Worm (Caenorhabditis elegans) whole organism, young adult: ENCODE measurements around the gene cnt-2.

ENCODE experiments used
- B0019.2 ChIP-seq: fragments of 200-800 bp; sonication (Bioruptor generic); conservative IDR thresholded peaks from 2 replicates; pipeline ENCODE4 v1.3.6; 2022; ENCODE audit warnings: missing genetic modification reagents, missing genetic modification characterization, missing compliant biosample characterization
- F10E7.11 ChIP-seq: sonication (generic microtip); optimal IDR thresholded peaks from 2 replicates; lab custom pipeline; 2017; ENCODE audit warnings: mild to moderate bottlenecking, missing genetic modification characterization, moderate library complexity, missing compliant biosample characterization
- F23B12.7 ChIP-seq: sonication (generic microtip); optimal IDR thresholded peaks from 2 replicates; lab custom pipeline; 2017; ENCODE audit warnings: missing genetic modification characterization, mild to moderate bottlenecking, missing compliant biosample characterization, antibody characterized with exemption, moderate library complexity; ENCODE audit not compliant: insufficient read depth
- F49E8.2 ChIP-seq: sonication (generic microtip); optimal IDR thresholded peaks from 3 replicates; lab custom pipeline; 2017; ENCODE audit warnings: missing genetic modification characterization, mild to moderate bottlenecking, missing compliant biosample characterization, antibody characterized with exemption, moderate library complexity; ENCODE audit not compliant: insufficient read depth
- F57C9.4 ChIP-seq: sonication (generic microtip); optimal IDR thresholded peaks from 2 replicates; lab custom pipeline; 2017; ENCODE audit warnings: mild to moderate bottlenecking, missing genetic modification characterization, missing compliant biosample characterization
- T26A5.8 ChIP-seq: sonication (generic microtip); optimal IDR thresholded peaks from 2 replicates; lab custom pipeline; 2016; ENCODE audit warnings: missing genetic modification characterization, missing compliant biosample characterization
- Y67H2A.10 ChIP-seq: fragments of 200-800 bp; sonication (Bioruptor generic); conservative IDR thresholded peaks from 2 replicates; pipeline ENCODE4 v1.3.6; 2022; ENCODE audit warnings: missing genetic modification reagents, missing genetic modification characterization, missing compliant biosample characterization
- Y95B8A.8 ChIP-seq: fragments of 200-800 bp; sonication (Bioruptor generic); IDR thresholded peaks from 2 replicates; pipeline ENCODE4 v1.3.6; 2022; ENCODE audit warnings: missing genetic modification reagents, missing genetic modification characterization, missing compliant biosample characterization
- aptf-2 ChIP-seq: fragments of 200-800 bp; sonication (Bioruptor generic); conservative IDR thresholded peaks from 2 replicates; pipeline ENCODE4 v1.3.6; 2022; ENCODE audit warnings: missing genetic modification reagents, missing genetic modification characterization, missing compliant biosample characterization
- attf-3 ChIP-seq: fragments of 200-800 bp; sonication (Bioruptor generic); conservative IDR thresholded peaks from 2 replicates; pipeline ENCODE4 v1.3.6; 2022; ENCODE audit warnings: missing genetic modification reagents, missing genetic modification characterization, missing compliant biosample characterization
- attf-5 ChIP-seq: fragments of 200-800 bp; sonication (Bioruptor generic); optimal IDR thresholded peaks from 2 replicates; lab custom pipeline; 2018; ENCODE audit warnings: mild to moderate bottlenecking, missing genetic modification characterization, missing compliant biosample characterization
- attf-6 ChIP-seq: fragments of 200-800 bp; sonication (Bioruptor generic); IDR thresholded peaks from 2 replicates; pipeline ENCODE4 v1.3.6; 2022; ENCODE audit warnings: missing genetic modification reagents, missing genetic modification characterization, missing compliant biosample characterization
- ceh-79 ChIP-seq: sonication (generic microtip); optimal IDR thresholded peaks from 2 replicates; lab custom pipeline; 2017; ENCODE audit warnings: mild to moderate bottlenecking, missing genetic modification characterization, missing compliant biosample characterization
- dpl-1 ChIP-seq: fragments of 150-350 bp; optimal IDR thresholded peaks from 2 replicates; lab custom pipeline; 2014; ENCODE audit warnings: missing biosample characterization, missing genetic modification reagents, missing genetic modification characterization
- efl-1 ChIP-seq: fragments of 150-350 bp; optimal IDR thresholded peaks from 2 replicates; lab custom pipeline; 2014; ENCODE audit warnings: missing biosample characterization, missing genetic modification reagents, missing genetic modification characterization
- egl-18 ChIP-seq: fragments of 200-800 bp; sonication (Bioruptor generic); IDR thresholded peaks from 2 replicates; pipeline ENCODE4 v1.3.6; 2022; ENCODE audit warnings: missing genetic modification reagents, missing genetic modification characterization, missing compliant biosample characterization
- fkh-3 ChIP-seq: sonication (generic microtip); optimal IDR thresholded peaks from 2 replicates; lab custom pipeline; 2016; ENCODE audit warnings: mild to moderate bottlenecking, missing genetic modification characterization, missing compliant biosample characterization
- him-1 ChIP-seq: sonication (generic microtip); optimal IDR thresholded peaks from 2 replicates; lab custom pipeline; 2016; ENCODE audit warnings: missing genotype, missing genetic modification reagents, missing genetic modification characterization, missing compliant biosample characterization
- hmg-1.2 ChIP-seq: fragments of 200-800 bp; sonication (Bioruptor generic); IDR thresholded peaks from 2 replicates; pipeline ENCODE4 v1.3.6; 2022; ENCODE audit warnings: missing genetic modification reagents, missing genetic modification characterization, missing compliant biosample characterization
- hsf-1 ChIP-seq: fragments of 200-800 bp; sonication (Bioruptor generic); IDR thresholded peaks from 2 replicates; pipeline ENCODE4 v1.3.6; 2022; ENCODE audit warnings: missing genetic modification reagents, missing genetic modification characterization, missing compliant biosample characterization
- let-526 ChIP-seq: fragments of 200-800 bp; sonication (Bioruptor generic); IDR thresholded peaks from 2 replicates; pipeline ENCODE4 v1.3.6; 2022; ENCODE audit warnings: missing genetic modification reagents, missing genetic modification characterization, missing compliant biosample characterization
- lin-35 ChIP-seq, 3 experiments: fragments of 150-350 bp in 2 of 3; sonication (generic microtip) in 1 of 3; optimal IDR thresholded peaks; 2 replicates each; lab custom pipeline; 2014 to 2018; ENCODE audit warnings: missing biosample characterization in 3 of 3, missing genetic modification characterization in 3 of 3, missing genetic modification reagents in 3 of 3
- lin-40 ChIP-seq: sonication (generic microtip); optimal IDR thresholded peaks from 2 replicates; lab custom pipeline; 2016; ENCODE audit warnings: missing genetic modification characterization, mild to moderate bottlenecking, missing compliant biosample characterization, missing genotype, missing genetic modification reagents
- lin-54 ChIP-seq: fragments of 200-800 bp; sonication (Bioruptor generic); optimal IDR thresholded peaks from 2 replicates; lab custom pipeline; 2018; ENCODE audit warnings: mild to moderate bottlenecking, missing genetic modification characterization, missing compliant biosample characterization
- lsl-1 ChIP-seq: fragments of 200-800 bp; sonication (Bioruptor generic); optimal IDR thresholded peaks from 2 replicates; lab custom pipeline; 2018; ENCODE audit warnings: mild to moderate bottlenecking, missing genetic modification characterization, moderate library complexity, missing compliant biosample characterization
- madf-6 ChIP-seq: fragments of 200-800 bp; sonication (Bioruptor generic); IDR thresholded peaks from 2 replicates; pipeline ENCODE4 v1.3.6; 2022; ENCODE audit warnings: missing genetic modification reagents, missing genetic modification characterization, missing compliant biosample characterization
- madf-8 ChIP-seq: fragments of 200-800 bp; sonication (Bioruptor generic); conservative IDR thresholded peaks from 2 replicates; pipeline ENCODE4 v1.3.6; 2022; ENCODE audit warnings: missing genetic modification reagents, missing genetic modification characterization, missing compliant biosample characterization
- mcd-1 ChIP-seq: fragments of 200-800 bp; sonication (Bioruptor generic); IDR thresholded peaks from 2 replicates; pipeline ENCODE4 v1.3.6; 2022; ENCODE audit warnings: missing genetic modification reagents, missing genetic modification characterization, missing compliant biosample characterization
- mes-4 ChIP-seq: sonication (generic microtip); optimal IDR thresholded peaks from 2 replicates; lab custom pipeline; 2016; ENCODE audit warnings: missing genotype, missing genetic modification characterization, missing compliant biosample characterization
- nfyb-1 ChIP-seq: fragments of 200-800 bp; sonication (Bioruptor generic); IDR thresholded peaks from 2 replicates; pipeline ENCODE4 v1.3.6; 2022; ENCODE audit warnings: missing genetic modification reagents, missing genetic modification characterization, missing compliant biosample characterization
- pha-4 ChIP-seq: fragments of 150-350 bp; sonication (generic microtip); optimal IDR thresholded peaks from 2 replicates; lab custom pipeline; 2014; ENCODE audit warnings: missing biosample characterization, missing genetic modification reagents, missing genetic modification characterization
- snpc-4 ChIP-seq, 5 experiments: fragments of 150-350 bp in 1 of 5; sonication (generic microtip) in 4 of 5; optimal IDR thresholded peaks; 2 replicates each; lab custom pipeline; 2014 to 2018; ENCODE audit warnings: missing genetic modification characterization in 5 of 5, missing biosample characterization in 3 of 5, antibody characterized with exemption in 2 of 5, mild to moderate bottlenecking in 2 of 5, missing compliant biosample characterization in 2 of 5, missing genotype in 2 of 5, moderate library complexity in 2 of 5, missing genetic modification reagents in 1 of 5
- somi-1 ChIP-seq: fragments of 200-800 bp; sonication (Bioruptor generic); optimal IDR thresholded peaks from 2 replicates; lab custom pipeline; 2018; ENCODE audit warnings: mild to moderate bottlenecking, missing genetic modification characterization, missing compliant biosample characterization
- tlf-1 ChIP-seq: fragments of 200-800 bp; sonication (Bioruptor generic); optimal IDR thresholded peaks from 2 replicates; lab custom pipeline; 2018; ENCODE audit warnings: mild to moderate bottlenecking, missing genetic modification characterization, missing compliant biosample characterization
- xnd-1 ChIP-seq: sonication (generic microtip); optimal IDR thresholded peaks from 2 replicates; lab custom pipeline; 2016; ENCODE audit warnings: missing genotype, missing genetic modification reagents, missing genetic modification characterization, missing compliant biosample characterization
- ztf-28 ChIP-seq: fragments of 200-800 bp; sonication (Bioruptor generic); IDR thresholded peaks from 2 replicates; pipeline ENCODE4 v1.3.6; 2022; ENCODE audit warnings: missing genetic modification reagents, missing genetic modification characterization, missing compliant biosample characterization

Gene cnt-2

ce11 chrIII:10642781-10643180 lies 12.0 kb upstream of the cnt-2 start, which contains the start of the genes dhs-11 and orc-1 (continued):
- TF ChIP-seq lin-54 (GFP tag; lab: Kevin White, UChicago) (peak; percentile 84), somi-1 (GFP tag; lab: Kevin White, UChicago) (no peak), xnd-1 (tag; lab: Kevin White, UChicago) (peak; percentile 17), lin-40 (tag; lab: Kevin White, UChicago) (no peak), attf-3 (GFP tag; lab: Robert Waterston, UW) (no peak), him-1 (tag; lab: Kevin White, UChicago) (peak; percentile 34), snpc-4 (GFP tag; optimal IDR thresholded peaks at IDR 0.05; lab: Kevin White, UChicago) (no peak), snpc-4 (tag; optimal IDR thresholded peaks at IDR 0.05; lab: Kevin White, UChicago) (peak in 1 of 4 experiments; percentile 45), aptf-2 (GFP tag; lab: Robert Waterston, UW) (0 out of 2 replicates have a peak, but pooled peaks have one; percentile 44), attf-6 (GFP tag; lab: Robert Waterston, UW) (no peak), attf-5 (peak; percentile 41), lin-35 (GFP tag; optimal IDR thresholded peaks at IDR 0.05; lab: Kevin White, UChicago) (peak in 2 of 3 experiments; percentile 20 to 48), madf-6 (GFP tag; lab: Robert Waterston, UW) (peak; percentile 84), F57C9.4 (tag; lab: Kevin White, UChicago) (no peak), F10E7.11 (tag; lab: Kevin White, UChicago) (no peak), dpl-1 (GFP tag; lab: Kevin White, UChicago) (peak; percentile 74), madf-8 (GFP tag; lab: Robert Waterston, UW) (peak; percentile 58; the same call in 1 of the 2 replicates)

DNA sequence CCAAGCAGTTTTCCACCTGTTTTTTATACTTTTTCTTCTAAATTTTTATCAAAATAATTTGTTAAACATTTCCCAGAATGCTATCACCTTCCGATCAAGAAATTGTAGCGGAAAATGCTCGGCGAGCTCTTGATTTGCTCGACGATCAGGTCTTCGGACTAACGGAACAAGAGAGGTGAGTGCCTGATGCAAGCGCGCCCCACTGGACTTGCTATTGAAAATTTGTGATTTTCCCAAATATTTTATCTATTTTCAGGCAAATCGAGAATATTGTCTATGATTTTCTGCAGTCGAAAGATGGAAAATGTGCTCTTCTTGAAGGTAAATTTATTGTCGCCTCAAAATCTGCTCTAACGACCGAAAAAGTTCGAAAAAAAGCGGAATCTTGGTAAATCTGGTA lies 8.7 kb upstream of the cnt-2 start, which contains the start of gene orc-4:
Gene orc-4, plus strand, starts transcription at position 77 of the 400 bp plus-strand sequence.
- 0 out of 2 replicates have a peak, but pooled peaks have one; percentile 33 for TF ChIP-seq Y95B8A.8 (GFP tag; lab: Robert Waterston, UW)
- TF ChIP-seq aptf-2 (GFP tag; lab: Robert Waterston, UW): no peak
- TF ChIP-seq egl-18: no peak
- TF ChIP-seq F49E8.2 (tag; lab: Kevin White, UChicago): peak; percentile 11
- TF ChIP-seq ztf-28: no peak
- no peak for TF ChIP-seq F23B12.7 (tag; lab: Kevin White, UChicago)
- no peak for TF ChIP-seq fkh-3 (tag; lab: Kevin White, UChicago)
- no peak for TF ChIP-seq hmg-1.2 (GFP tag; lab: Robert Waterston, UW)
- no peak for TF ChIP-seq T26A5.8
- TF ChIP-seq mcd-1 (GFP tag; lab: Robert Waterston, UW): peak; percentile 75
- no peak for TF ChIP-seq efl-1 (GFP tag; lab: Kevin White, UChicago)
- TF ChIP-seq, all 124 proteins: peak for 3

DNA sequence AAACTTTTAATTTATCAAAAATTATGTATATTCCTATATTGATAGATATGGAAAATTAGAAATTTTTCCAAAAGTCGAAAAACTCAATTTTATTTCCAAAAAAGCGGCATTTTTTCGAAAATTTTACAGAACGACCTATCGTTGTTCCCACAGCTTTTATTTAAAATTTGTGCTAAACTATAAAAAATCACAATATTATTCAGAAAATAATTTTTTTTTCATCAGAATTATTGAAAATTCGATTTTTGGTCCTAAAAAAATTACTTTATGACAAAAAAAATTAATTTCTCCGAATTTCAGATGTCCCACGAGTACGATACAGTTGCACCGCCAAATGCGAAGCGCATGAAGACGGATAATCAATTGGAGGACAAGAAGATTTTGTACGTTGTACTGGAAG lies 5.6 kb upstream of the cnt-2 start, which contains the start of gene emg-1:
Gene emg-1, plus strand, starts transcription at position 301 of the 400 bp plus-strand sequence.
- TF ChIP-seq lin-35 (GFP tag; optimal IDR thresholded peaks at IDR 0.05; lab: Kevin White, UChicago) (no peak), hsf-1 (no peak), pha-4 (tag; lab: Kevin White, UChicago) (no peak), tlf-1 (no peak), ceh-79 (tag; lab: Kevin White, UChicago) (no peak), Y67H2A.10 (GFP tag; lab: Robert Waterston, UW) (no peak), B0019.2 (GFP tag; lab: Robert Waterston, UW) (no peak), lsl-1 (GFP tag; lab: Kevin White, UChicago) (no peak), mes-4 (tag; lab: Kevin White, UChicago) (no peak), nfyb-1 (GFP tag; lab: Robert Waterston, UW) (no peak), attf-3 (GFP tag; lab: Robert Waterston, UW) (no peak), let-526 (no peak)
- TF ChIP-seq, all 124 proteins: peak for 0
